Worm (Caenorhabditis elegans): Measurements from ENCODE around the gene ipla-5.
"Not testable (repeated sequence)": the region's sequence is repeated elsewhere in the genome, so short reads cannot be mapped to it uniquely, and the experiment has no call there.

The ipla-5 gene

ce11 chrIV:8715032-8715431, at the start of gene ipla-5, which contains the start of gene parg-2:
TSS of gene ipla-5 (plus strand) at chrIV:8715247.
TSS of gene parg-2 (minus strand) at chrIV:8715132.
- TF ChIP-seq him-1, dao-5, W03F9.2 (tag; optimal IDR thresholded peaks at IDR 0.05): not testable (repeated sequence)

DNA sequence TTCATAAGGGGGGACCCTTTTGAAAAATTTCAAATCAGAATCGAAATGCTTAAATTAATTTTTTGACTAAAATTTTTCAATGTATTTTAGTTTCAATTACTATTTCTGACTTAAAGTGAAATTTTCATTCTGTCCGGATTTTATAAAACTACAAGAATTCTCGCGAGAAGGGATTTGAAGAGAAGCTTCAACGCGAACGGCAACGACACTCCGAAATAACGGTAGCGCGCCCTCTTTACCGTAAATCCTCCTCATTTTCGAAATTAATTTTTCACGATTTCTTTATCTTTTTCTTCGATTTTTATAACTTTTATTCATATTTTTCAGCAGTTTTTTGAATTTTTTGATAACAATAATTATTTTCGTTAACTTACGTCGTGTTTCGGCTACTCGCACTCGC, 49.3 kb upstream of the ipla-5 start:
- no peak for TF ChIP-seq him-1 (tag; optimal IDR thresholded peaks at IDR 0.05)

DNA sequence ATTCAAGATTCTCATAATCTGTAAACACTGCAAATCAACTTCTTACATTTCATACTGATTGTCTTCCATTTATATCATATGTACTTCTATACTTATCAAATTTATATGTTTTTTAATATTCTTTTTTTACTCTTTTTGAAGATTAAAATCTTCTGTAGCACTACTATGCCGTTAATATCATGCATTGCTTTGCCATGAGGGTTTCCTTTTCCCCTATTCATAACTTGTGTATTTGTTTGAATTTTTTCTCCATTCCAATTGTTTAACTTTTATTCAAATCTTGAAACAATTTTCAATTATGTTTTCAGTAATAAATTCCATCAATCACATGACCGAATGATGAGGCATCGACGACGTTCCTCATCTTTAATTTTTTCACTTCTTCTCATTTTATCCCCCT, 46.4 kb upstream of the ipla-5 start, which contains the start of gene cdh-5:
Gene cdh-5, plus strand, starts transcription at position 301 of the 400 bp plus-strand sequence.
- TF ChIP-seq W03F9.2 (tag; optimal IDR thresholded peaks at IDR 0.05) (no peak), him-1 (tag; optimal IDR thresholded peaks at IDR 0.05) (no peak), dao-5 (tag; optimal IDR thresholded peaks at IDR 0.05) (no peak)

DNA sequence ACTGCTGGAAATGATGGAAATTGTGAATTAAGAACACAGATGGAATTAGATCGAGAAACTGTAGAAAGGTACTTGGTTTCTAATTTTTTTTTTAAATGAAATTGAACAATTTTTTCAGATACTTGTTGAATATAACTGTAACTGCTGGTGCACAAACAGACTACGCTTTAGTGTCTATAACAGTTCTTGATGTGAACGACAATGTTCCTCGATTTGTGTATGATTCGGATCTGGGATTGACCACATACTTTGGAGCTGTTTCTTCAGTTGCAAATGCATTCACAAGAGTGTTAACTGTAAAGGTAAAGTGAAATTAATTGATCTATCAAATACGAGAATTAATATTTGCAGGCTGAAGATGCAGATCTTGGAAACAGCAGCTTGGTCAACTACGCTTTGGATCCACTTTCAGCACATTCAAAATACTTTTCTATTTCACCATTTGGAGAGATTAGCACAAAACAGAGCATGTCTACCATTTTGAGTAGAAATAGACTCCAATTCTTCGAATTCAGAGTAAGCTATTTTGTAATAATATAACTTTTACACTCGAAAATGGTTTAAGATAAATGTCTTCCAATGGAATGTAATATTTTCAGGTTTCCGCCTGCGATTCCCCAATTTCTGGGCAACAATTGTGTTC, 41.2 kb upstream of the ipla-5 start:
- TF ChIP-seq W03F9.2 (tag; optimal IDR thresholded peaks at IDR 0.05) (no peak), dao-5 (tag; optimal IDR thresholded peaks at IDR 0.05) (no peak), him-1 (tag; optimal IDR thresholded peaks at IDR 0.05) (no peak)

ce11 chrIV:8677303-8677702, 37.7 kb upstream of the ipla-5 start, which contains the start of gene F08B4.8:
TSS of gene F08B4.8 (plus strand) at chrIV:8677603.
- TF ChIP-seq dao-5 (tag; optimal IDR thresholded peaks at IDR 0.05) (no peak), W03F9.2 (tag; optimal IDR thresholded peaks at IDR 0.05) (no peak), him-1 (tag; optimal IDR thresholded peaks at IDR 0.05) (no peak)

- TF ChIP-seq W03F9.2 (tag; optimal IDR thresholded peaks at IDR 0.05) (no peak), dao-5 (tag; optimal IDR thresholded peaks at IDR 0.05) (no peak), him-1 (tag; optimal IDR thresholded peaks at IDR 0.05) (no peak)
Observed at ce11 chrIV:8679225-8679624, 35.8 kb upstream of the ipla-5 start, which contains the start of gene nlp-60. TSS of gene nlp-60 (minus strand) at chrIV:8679325.

- TF ChIP-seq dao-5 (tag; optimal IDR thresholded peaks at IDR 0.05) (no peak), him-1 (tag; optimal IDR thresholded peaks at IDR 0.05) (no peak), W03F9.2 (tag; optimal IDR thresholded peaks at IDR 0.05) (no peak)
Observed at ce11 chrIV:8686510-8686909, 28.5 kb upstream of the ipla-5 start, which contains the start of gene pole-2. TSS of gene pole-2 (minus strand) at chrIV:8686610.

ce11 chrIV:8686966-8687365, 28.1 kb upstream of the ipla-5 start:
- TF ChIP-seq dao-5 (tag; optimal IDR thresholded peaks at IDR 0.05) (no peak), him-1 (tag; optimal IDR thresholded peaks at IDR 0.05) (no peak), W03F9.2 (tag; optimal IDR thresholded peaks at IDR 0.05) (no peak)

- TF ChIP-seq him-1 (tag; optimal IDR thresholded peaks at IDR 0.05) = no peak
- peak; percentile 85 for TF ChIP-seq W03F9.2 (tag; optimal IDR thresholded peaks at IDR 0.05)
Observed at ce11 chrIV:8687605-8688191, 27.3 kb upstream of the ipla-5 start, which contains the start of gene snrp-3. TSS of gene snrp-3 (minus strand) at chrIV:8687810.

DNA sequence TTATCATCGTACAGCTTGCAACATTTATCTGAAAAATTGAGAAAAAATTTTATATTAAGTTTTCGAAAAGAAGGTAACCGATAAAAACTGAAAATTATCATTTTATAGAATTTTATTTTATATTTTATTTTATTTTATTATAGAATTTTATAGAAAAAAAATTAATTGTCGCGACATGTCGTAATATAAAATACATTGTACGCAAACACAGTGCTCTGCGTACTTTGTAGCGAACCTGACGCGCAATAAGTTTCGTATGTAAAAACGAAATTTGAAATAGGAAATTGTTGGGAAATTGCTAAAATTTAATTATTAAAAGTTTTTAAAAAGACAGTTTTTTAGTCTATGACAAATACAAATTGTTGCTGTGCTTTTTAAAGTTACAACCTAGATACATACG, 23.6 kb upstream of the ipla-5 start, which contains the start of the genes hst-1 and ints-6:
Gene hst-1, minus strand, starts transcription at position 28 of the 400 bp plus-strand sequence.
Gene ints-6, plus strand, starts transcription at position 260 of the 400 bp plus-strand sequence.
- no peak for TF ChIP-seq dao-5 (tag; optimal IDR thresholded peaks at IDR 0.05)
- peak; percentile 65 for TF ChIP-seq W03F9.2 (tag; optimal IDR thresholded peaks at IDR 0.05)

ce11 chrIV:8697436-8697835, 17.6 kb upstream of the ipla-5 start, which contains the start of gene ttll-11:
TSS of gene ttll-11 (plus strand) at chrIV:8697736.
- TF ChIP-seq him-1 (tag; optimal IDR thresholded peaks at IDR 0.05) (no peak), W03F9.2 (tag; optimal IDR thresholded peaks at IDR 0.05) (no peak), dao-5 (tag; optimal IDR thresholded peaks at IDR 0.05) (no peak)

DNA sequence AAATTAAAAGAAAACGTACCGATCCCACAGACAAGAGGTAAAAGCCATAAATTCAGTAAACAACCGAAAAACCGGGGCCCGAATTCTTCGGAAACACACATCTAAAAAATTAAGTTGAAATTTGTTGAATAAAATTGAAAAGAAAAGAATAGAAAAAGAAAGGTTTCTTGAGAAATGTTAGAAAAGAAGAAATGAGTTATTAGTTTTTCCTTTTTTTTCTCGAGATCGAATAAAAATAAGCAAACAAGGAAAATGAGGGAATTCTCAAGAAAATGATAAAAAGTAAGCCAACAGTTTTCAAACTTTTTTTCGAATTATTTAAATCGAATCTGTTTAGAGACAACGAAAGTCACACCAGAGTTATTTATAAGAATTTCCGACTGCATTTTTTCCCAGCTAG, 9.5 kb upstream of the ipla-5 start, which contains the start of gene H23L24.4:
Gene H23L24.4, minus strand, starts transcription at position 101 of the 400 bp plus-strand sequence.
- TF ChIP-seq him-1 (tag; optimal IDR thresholded peaks at IDR 0.05) (no peak), W03F9.2 (tag; optimal IDR thresholded peaks at IDR 0.05) (no peak), dao-5 (tag; optimal IDR thresholded peaks at IDR 0.05) (no peak)

DNA sequence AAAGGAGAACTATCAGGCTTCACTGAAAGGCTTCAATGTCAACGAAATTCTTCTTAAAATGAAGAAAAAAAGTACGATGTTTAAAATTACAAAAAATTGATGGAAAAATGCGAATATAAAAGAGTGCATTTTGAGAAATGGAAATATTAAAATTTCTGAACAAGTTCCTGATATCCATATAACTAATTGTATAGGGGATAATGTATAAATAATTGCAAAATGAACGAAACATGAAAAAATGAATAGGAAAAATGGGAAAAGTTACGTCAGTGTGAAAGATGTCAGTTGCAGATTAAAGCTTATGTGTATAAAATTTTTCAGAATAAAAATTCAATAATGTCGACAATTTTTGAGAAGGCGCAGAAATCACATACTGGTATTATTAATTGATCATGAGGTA, 7.0 kb upstream of the ipla-5 start:
- TF ChIP-seq dao-5 (tag; optimal IDR thresholded peaks at IDR 0.05) (no peak), W03F9.2 (tag; optimal IDR thresholded peaks at IDR 0.05) (no peak), him-1 (tag; optimal IDR thresholded peaks at IDR 0.05) (no peak)

- TF ChIP-seq him-1 (tag; optimal IDR thresholded peaks at IDR 0.05) (no peak), dao-5 (tag; optimal IDR thresholded peaks at IDR 0.05) (no peak), W03F9.2 (tag; optimal IDR thresholded peaks at IDR 0.05) (no peak)
Observed at ce11 chrIV:8718153-8718552, 3.1 kb downstream of the ipla-5 start, which contains the start of gene H23L24.1. TSS of gene H23L24.1 (plus strand) at chrIV:8718453.

Measured in whole organism, L4/young adult.